Worm (Caenorhabditis elegans): Measurements from ENCODE around the gene Y50D4C.6.

Gene Y50D4C.6

DNA sequence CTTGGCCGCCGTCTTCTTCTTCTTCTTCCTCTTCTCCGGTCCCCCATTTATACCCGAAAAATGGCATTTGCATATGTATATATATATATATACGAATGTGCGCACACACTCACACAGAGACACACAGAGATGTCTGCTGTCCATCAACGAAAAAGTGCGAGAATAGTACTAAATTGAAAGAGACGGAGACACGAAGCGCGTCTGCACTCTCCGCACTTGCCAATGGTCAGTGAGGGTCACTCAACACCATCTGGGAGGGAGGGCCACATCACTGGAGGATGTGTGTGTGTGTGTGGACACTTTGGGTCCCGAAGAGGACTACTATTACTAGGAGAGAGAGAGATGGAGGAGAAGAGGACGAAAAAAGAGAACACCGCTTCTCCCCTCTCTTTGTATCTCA lies 25.5 kb upstream of the Y50D4C.6 start:
- TF ChIP-seq unc-86 (tag; optimal IDR thresholded peaks at IDR 0.05) (peak; percentile 53), lin-15B (tag; optimal IDR thresholded peaks at IDR 0.05) (no peak), isw-1 (GFP tag; IDR thresholded peaks at IDR 0.05) (peak; percentile 11; the same call in 1 of the 2 replicates), ceh-8 (GFP tag; optimal IDR thresholded peaks at IDR 0.05) (no peak), sox-4 (tag; optimal IDR thresholded peaks at IDR 0.05) (no peak), ztf-11 (tag; optimal IDR thresholded peaks at IDR 0.05) (peak in 1 of 2 experiments; percentile 61), nhr-11 (tag; optimal IDR thresholded peaks at IDR 0.05) (no peak), elt-3 (tag; optimal IDR thresholded peaks at IDR 0.05) (peak in 1 of 6 experiments; percentile 10), skn-1 (tag; optimal IDR thresholded peaks at IDR 0.05) (peak; percentile 38), elt-2 (tag; optimal IDR thresholded peaks at IDR 0.05) (no peak), mdl-1 (tag; optimal IDR thresholded peaks at IDR 0.05) (peak in 1 of 2 experiments; percentile 16), rnt-1 (tag; optimal IDR thresholded peaks at IDR 0.05) (peak; percentile 27), lir-3 (tag; optimal IDR thresholded peaks at IDR 0.05; ENCODE audit: poor library complexity) (no peak), lin-14 (GFP tag; optimal IDR thresholded peaks at IDR 0.05) (peak; percentile 98), snu-23 (GFP tag; optimal IDR thresholded peaks at IDR 0.05) (peak; percentile 72), ztf-4 (tag; optimal IDR thresholded peaks at IDR 0.05) (peak; percentile 15), fos-1 (tag; optimal IDR thresholded peaks at IDR 0.05) (no peak), dsc-1 (tag; optimal IDR thresholded peaks at IDR 0.05) (peak; percentile 55), nhr-12 (tag; optimal IDR thresholded peaks at IDR 0.05) (no peak), xbp-1 (tag; optimal IDR thresholded peaks at IDR 0.05) (peak; percentile 29), jun-1 (tag; optimal IDR thresholded peaks at IDR 0.05) (peak; percentile 33), fkh-8 (tag; optimal IDR thresholded peaks at IDR 0.05) (peak; percentile 42), mep-1 (tag; optimal IDR thresholded peaks at IDR 0.05) (peak; percentile 78), unc-62 (GFP tag; optimal IDR thresholded peaks at IDR 0.05) (no peak), F16B12.6 (tag; optimal IDR thresholded peaks at IDR 0.05) (no peak), lsy-2 (tag; optimal IDR thresholded peaks at IDR 0.05) (peak; percentile 39), fkh-4 (tag; optimal IDR thresholded peaks at IDR 0.05; ENCODE audit: borderline replicate concordance) (no peak), efl-1 (optimal IDR thresholded peaks at IDR 0.05) (peak; percentile 55 to 61), efl-1 (GFP tag; optimal IDR thresholded peaks at IDR 0.05 in 1 of 2) (peak; percentile 9 to 92), nhr-19 (GFP tag; conservative IDR thresholded peaks at IDR 0.05) (peak; percentile 12), ceh-88 (GFP tag; IDR thresholded peaks at IDR 0.05) (no peak), fkh-10 (GFP tag; optimal IDR thresholded peaks at IDR 0.05) (peak; percentile 2), egl-13 (tag; optimal IDR thresholded peaks at IDR 0.05) (peak; percentile 61), nhr-71 (tag; optimal IDR thresholded peaks at IDR 0.05) (peak; percentile 64), swsn-7 (tag; optimal IDR thresholded peaks at IDR 0.05) (peak; percentile 72), C04F5.9 (tag; optimal IDR thresholded peaks at IDR 0.05) (no peak), blmp-1 (tag; optimal IDR thresholded peaks at IDR 0.05) (peak; percentile 17), mef-2 (tag; optimal IDR thresholded peaks at IDR 0.05) (no peak), tbx-2 (tag; optimal IDR thresholded peaks at IDR 0.05) (peak; percentile 43), nhr-20 (tag; optimal IDR thresholded peaks at IDR 0.05) (no peak), nhr-47 (tag; optimal IDR thresholded peaks at IDR 0.05) (peak; percentile 62), lin-35 (GFP tag; optimal IDR thresholded peaks at IDR 0.05) (peak in 1 of 2 experiments; percentile 61), grh-1 (GFP tag; IDR thresholded peaks at IDR 0.05) (0 out of 2 replicates have a peak, but pooled peaks have one; percentile 19), nhr-28 (tag; optimal IDR thresholded peaks at IDR 0.05) (no peak), ceh-82 (tag; optimal IDR thresholded peaks at IDR 0.05) (peak in 2 of 3 experiments; percentile 34 to 66)
